Worm (Caenorhabditis elegans) whole organism, L1 larva: ENCODE data around the gene gst-24.

Experiments used
- C16A3.4 ChIP-seq: fragments of 150-350 bp; optimal IDR thresholded peaks from 2 replicates; lab custom pipeline; 2014; ENCODE audit warnings: missing biosample characterization, missing genetic modification characterization
- C34B4.2 ChIP-seq: sonication (generic microtip); optimal IDR thresholded peaks from 2 replicates; lab custom pipeline; 2017; ENCODE audit warnings: mild to moderate bottlenecking, missing genetic modification characterization, missing compliant biosample characterization
- F16B12.6 ChIP-seq: fragments of 150-350 bp; optimal IDR thresholded peaks from 2 replicates; lab custom pipeline; 2014; ENCODE audit warnings: missing biosample characterization, missing genetic modification characterization
- Y116A8C.19 ChIP-seq: sonication (generic microtip); optimal IDR thresholded peaks from 2 replicates; lab custom pipeline; 2016; ENCODE audit warnings: missing compliant biosample characterization, missing genetic modification characterization, borderline replicate concordance
- aha-1 ChIP-seq: fragments of 150-350 bp; optimal IDR thresholded peaks from 2 replicates; lab custom pipeline; 2014; ENCODE audit warnings: missing biosample characterization, missing genetic modification characterization
- aly-2 ChIP-seq: fragments of 150-350 bp; optimal IDR thresholded peaks from 2 replicates; lab custom pipeline; 2014; ENCODE audit warnings: missing biosample characterization, missing genetic modification characterization
- ama-1 ChIP-seq: fragments of 150-350 bp; optimal IDR thresholded peaks from 2 replicates; lab custom pipeline; 2014
- blmp-1 ChIP-seq: fragments of 150-350 bp; optimal IDR thresholded peaks from 2 replicates; lab custom pipeline; 2014; ENCODE audit warnings: missing biosample characterization, missing genetic modification characterization
- ceh-8 ChIP-seq: fragments of 200-800 bp; sonication (Bioruptor generic); optimal IDR thresholded peaks from 2 replicates; lab custom pipeline; 2018; ENCODE audit warnings: mild to moderate bottlenecking, missing genetic modification characterization, moderate library complexity, missing compliant biosample characterization
- ceh-90 ChIP-seq: sonication (generic microtip); optimal IDR thresholded peaks from 2 replicates; lab custom pipeline; 2016; ENCODE audit warnings: missing genetic modification characterization, missing compliant biosample characterization
- dsc-1 ChIP-seq: sonication (generic microtip); optimal IDR thresholded peaks from 2 replicates; lab custom pipeline; 2016; ENCODE audit warnings: mild to moderate bottlenecking, missing genetic modification characterization, missing compliant biosample characterization
- efl-3 ChIP-seq: fragments of 200-800 bp; sonication (Bioruptor generic); optimal IDR thresholded peaks from 2 replicates; lab custom pipeline; 2018; ENCODE audit warnings: mild to moderate bottlenecking, missing genetic modification characterization, missing compliant biosample characterization
- egl-13 ChIP-seq: sonication (generic microtip); optimal IDR thresholded peaks from 2 replicates; lab custom pipeline; 2016; ENCODE audit warnings: missing genotype, missing genetic modification reagents, missing genetic modification characterization, missing compliant biosample characterization
- elt-2 ChIP-seq: sonication (generic microtip); optimal IDR thresholded peaks from 2 replicates; lab custom pipeline; 2016; ENCODE audit warnings: missing genetic modification characterization, mild to moderate bottlenecking, inconsistent platforms, missing compliant biosample characterization, missing genetic modification reagents
- ets-5 ChIP-seq: fragments of 200-800 bp; sonication (Bioruptor generic); IDR thresholded peaks from 2 replicates; pipeline ENCODE4 v1.3.6; 2022; ENCODE audit warnings: missing genetic modification characterization, missing compliant biosample characterization
- fkh-10 ChIP-seq: sonication (generic microtip); optimal IDR thresholded peaks from 2 replicates; lab custom pipeline; 2017; ENCODE audit warnings: missing biosample characterization, missing genetic modification reagents, missing genetic modification characterization
- fkh-4 ChIP-seq: sonication (generic microtip); optimal IDR thresholded peaks from 2 replicates; lab custom pipeline; 2016; ENCODE audit warnings: missing compliant biosample characterization, missing genetic modification characterization, borderline replicate concordance
- fkh-8 ChIP-seq: sonication (generic microtip); optimal IDR thresholded peaks from 2 replicates; lab custom pipeline; 2016; ENCODE audit warnings: mild to moderate bottlenecking, missing genetic modification characterization, missing compliant biosample characterization
- fos-1 ChIP-seq: fragments of 150-350 bp; optimal IDR thresholded peaks from 2 replicates; lab custom pipeline; 2014; ENCODE audit warnings: missing biosample characterization, missing genetic modification characterization
- hlh-17 ChIP-seq: fragments of 200-800 bp; sonication (Bioruptor generic); optimal IDR thresholded peaks from 2 replicates; lab custom pipeline; 2018; ENCODE audit warnings: missing genetic modification characterization, mild to moderate bottlenecking, missing compliant biosample characterization, moderate library complexity, borderline replicate concordance
- jun-1 ChIP-seq: fragments of 150-350 bp; optimal IDR thresholded peaks from 2 replicates; lab custom pipeline; 2014; ENCODE audit warnings: missing biosample characterization, missing genetic modification reagents, missing genetic modification characterization
- lin-13 ChIP-seq: fragments of 150-350 bp; optimal IDR thresholded peaks from 2 replicates; lab custom pipeline; 2014; ENCODE audit warnings: missing biosample characterization, missing genetic modification reagents, missing genetic modification characterization
- lin-15B ChIP-seq: fragments of 150-350 bp; sonication (generic microtip); optimal IDR thresholded peaks from 3 replicates; lab custom pipeline; 2014; ENCODE audit warnings: missing biosample characterization, missing genetic modification characterization
- lin-39 ChIP-seq: fragments of 150-350 bp; optimal IDR thresholded peaks from 2 replicates; lab custom pipeline; 2014; ENCODE audit warnings: missing biosample characterization, missing genetic modification reagents, missing genetic modification characterization
- lir-3 ChIP-seq: sonication (generic microtip); optimal IDR thresholded peaks from 2 replicates; lab custom pipeline; 2016; ENCODE audit warnings: mild to moderate bottlenecking, missing genetic modification characterization, moderate library complexity, missing compliant biosample characterization; ENCODE audit not compliant: poor library complexity
- lsy-2 ChIP-seq, 2 experiments: fragments of 150-350 bp; optimal IDR thresholded peaks; 2 replicates each; lab custom pipeline; 2014; ENCODE audit warnings: missing biosample characterization in 2 of 2, missing genetic modification characterization in 2 of 2
- mab-9 ChIP-seq: fragments of 200-800 bp; sonication (Bioruptor generic); IDR thresholded peaks from 2 replicates; pipeline ENCODE4 v1.3.6; 2022; ENCODE audit warnings: missing genetic modification reagents, missing genetic modification characterization, missing compliant biosample characterization
- mdl-1 ChIP-seq, 2 experiments: fragments of 150-350 bp; optimal IDR thresholded peaks; 2 replicates each; lab custom pipeline; 2014 to 2017; ENCODE audit warnings: missing biosample characterization in 2 of 2, missing genetic modification characterization in 2 of 2, inconsistent platforms in 1 of 2
- mep-1 ChIP-seq: fragments of 150-350 bp; optimal IDR thresholded peaks from 2 replicates; lab custom pipeline; 2014; ENCODE audit warnings: missing biosample characterization, missing genetic modification characterization
- nhr-11 ChIP-seq: fragments of 150-350 bp; optimal IDR thresholded peaks from 2 replicates; lab custom pipeline; 2014; ENCODE audit warnings: missing biosample characterization, missing genetic modification characterization
- nhr-12 ChIP-seq: sonication (generic microtip); optimal IDR thresholded peaks from 2 replicates; lab custom pipeline; 2017; ENCODE audit warnings: missing biosample characterization, missing genetic modification characterization
- nhr-28 ChIP-seq: fragments of 150-350 bp; optimal IDR thresholded peaks from 2 replicates; lab custom pipeline; 2014; ENCODE audit warnings: missing biosample characterization, missing genetic modification characterization
- nhr-71 ChIP-seq: sonication (generic microtip); optimal IDR thresholded peaks from 2 replicates; lab custom pipeline; 2016; ENCODE audit warnings: mild to moderate bottlenecking, missing genetic modification characterization, moderate library complexity, missing compliant biosample characterization
- nhr-77 ChIP-seq: fragments of 150-350 bp; optimal IDR thresholded peaks from 2 replicates; lab custom pipeline; 2014; ENCODE audit warnings: missing biosample characterization, missing genetic modification characterization
- nhr-84 ChIP-seq: sonication (generic microtip); optimal IDR thresholded peaks from 2 replicates; lab custom pipeline; 2017; ENCODE audit warnings: missing biosample characterization, missing genetic modification characterization
- nhr-90 ChIP-seq: sonication (generic microtip); optimal IDR thresholded peaks from 2 replicates; lab custom pipeline; 2016; ENCODE audit warnings: mild to moderate bottlenecking, missing genetic modification characterization, missing compliant biosample characterization; ENCODE audit not compliant: poor library complexity
- pag-3 ChIP-seq: sonication (generic microtip); optimal IDR thresholded peaks from 2 replicates; lab custom pipeline; 2017; ENCODE audit warnings: missing genetic modification characterization, mild to moderate bottlenecking, missing compliant biosample characterization, antibody characterized with exemption, borderline replicate concordance; ENCODE audit not compliant: insufficient read depth
- pax-3 ChIP-seq: fragments of 200-800 bp; sonication (Bioruptor generic); optimal IDR thresholded peaks from 2 replicates; lab custom pipeline; 2018; ENCODE audit warnings: mild to moderate bottlenecking, missing genetic modification characterization, moderate library complexity, missing compliant biosample characterization
- rnt-1 ChIP-seq: sonication (generic microtip); optimal IDR thresholded peaks from 2 replicates; lab custom pipeline; 2016; ENCODE audit warnings: mild to moderate bottlenecking, missing genetic modification characterization, moderate library complexity, missing compliant biosample characterization
- skn-1 ChIP-seq: fragments of 150-350 bp; optimal IDR thresholded peaks from 2 replicates; lab custom pipeline; 2014; ENCODE audit warnings: missing biosample characterization, missing genetic modification characterization
- snpc-4 ChIP-seq: fragments of 150-350 bp; optimal IDR thresholded peaks from 2 replicates; lab custom pipeline; 2014; ENCODE audit warnings: missing biosample characterization, missing genetic modification characterization
- snu-23 ChIP-seq: sonication (generic microtip); optimal IDR thresholded peaks from 2 replicates; lab custom pipeline; 2016; ENCODE audit warnings: missing genetic modification characterization, missing compliant biosample characterization
- swsn-7 ChIP-seq: sonication (generic microtip); optimal IDR thresholded peaks from 2 replicates; lab custom pipeline; 2016; ENCODE audit warnings: missing genetic modification characterization, missing compliant biosample characterization
- tlp-1 ChIP-seq: fragments of 150-350 bp; optimal IDR thresholded peaks from 2 replicates; lab custom pipeline; 2014; ENCODE audit warnings: missing biosample characterization, missing genetic modification characterization
- unc-98 ChIP-seq: fragments of 200-800 bp; sonication (Bioruptor generic); IDR thresholded peaks from 2 replicates; pipeline ENCODE4 v1.3.6; 2022; ENCODE audit warnings: missing genetic modification characterization, missing compliant biosample characterization
- xbp-1 ChIP-seq: sonication (generic microtip); optimal IDR thresholded peaks from 2 replicates; lab custom pipeline; 2016; ENCODE audit warnings: missing genetic modification characterization, missing compliant biosample characterization
- ztf-11 ChIP-seq, 2 experiments: sonication (generic microtip); optimal IDR thresholded peaks; 2 replicates each; lab custom pipeline; 2016 to 2017; ENCODE audit warnings: missing genetic modification characterization in 2 of 2, missing biosample characterization in 1 of 2, missing compliant biosample characterization in 1 of 2

Gene gst-24

DNA sequence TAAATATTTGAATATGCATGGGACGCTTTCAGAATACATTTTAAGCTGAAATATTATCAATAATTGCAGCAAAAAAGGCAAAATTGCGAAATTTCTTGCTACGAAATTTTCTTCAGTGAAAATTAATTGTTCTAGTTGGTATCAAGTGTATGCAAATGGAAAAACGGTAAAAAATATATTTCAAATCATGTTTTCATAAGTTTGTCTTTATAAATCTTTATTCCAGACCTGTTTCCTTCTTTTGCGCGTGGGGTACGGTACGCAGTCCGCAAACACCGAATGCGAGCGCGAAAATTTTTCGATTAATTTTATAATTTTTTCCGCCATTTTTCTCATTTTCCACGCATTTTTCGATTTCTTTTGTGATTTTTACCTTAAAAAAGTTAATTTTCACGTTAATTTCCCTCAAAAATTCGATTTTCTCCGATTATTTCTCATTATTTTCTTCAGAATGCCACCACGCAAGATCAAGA, 14.6 kb downstream of the gst-24 start, which contains the start of the genes fbxc-23 and csc-1 (continued):
- TF ChIP-seq fkh-10 (GFP tag; lab: Kevin White, UChicago), result no peak
- TF ChIP-seq dsc-1 (tag; lab: Kevin White, UChicago), result peak; percentile 33
- TF ChIP-seq elt-2 (tag; lab: Kevin White, UChicago), result no peak
- TF ChIP-seq mab-9 (GFP tag; lab: Robert Waterston, UW), result no peak
- TF ChIP-seq C16A3.4 (tag; lab: Kevin White, UChicago), result peak; percentile 59
- no peak for TF ChIP-seq lin-39 (tag; lab: Kevin White, UChicago)
- no peak for TF ChIP-seq aha-1 (tag; lab: Kevin White, UChicago)
- peak; percentile 76 for TF ChIP-seq blmp-1
- TF ChIP-seq pax-3 (tag; lab: Kevin White, UChicago), result no peak
- peak in 1 of 2 experiments; percentile 41 for TF ChIP-seq mdl-1 (tag; optimal IDR thresholded peaks at IDR 0.05; lab: Kevin White, UChicago)
- peak; percentile 61 for TF ChIP-seq nhr-71
- TF ChIP-seq ceh-8 (GFP tag; lab: Kevin White, UChicago), result no peak
- TF ChIP-seq lsy-2 (tag; optimal IDR thresholded peaks at IDR 0.05; lab: Kevin White, UChicago), result peak; percentile 97 to 99
- no peak for TF ChIP-seq jun-1 (tag; lab: Kevin White, UChicago)
- no peak for TF ChIP-seq ztf-11 (tag; optimal IDR thresholded peaks at IDR 0.05; lab: Kevin White, UChicago)
- no peak for TF ChIP-seq nhr-11 (tag; lab: Kevin White, UChicago)
- peak; percentile 21 for TF ChIP-seq nhr-77 (tag; lab: Kevin White, UChicago)
- TF ChIP-seq swsn-7 (tag; lab: Kevin White, UChicago), result peak; percentile 48
- TF ChIP-seq snpc-4, result peak; percentile 60
- TF ChIP-seq nhr-84 (tag; lab: Kevin White, UChicago), result no peak
- peak; percentile 36 for TF ChIP-seq rnt-1 (tag; lab: Kevin White, UChicago)
- TF ChIP-seq efl-3 (GFP tag; lab: Kevin White, UChicago), result no peak
- TF ChIP-seq tlp-1 (tag; lab: Kevin White, UChicago), result no peak
- no peak for TF ChIP-seq C34B4.2 (tag; lab: Kevin White, UChicago)
- no peak for TF ChIP-seq ama-1
- no peak for TF ChIP-seq hlh-17 (GFP tag; lab: Kevin White, UChicago)
- TF ChIP-seq unc-98, result no peak
- TF ChIP-seq fkh-4, result peak; percentile 20
- TF ChIP-seq ceh-90 (tag; lab: Kevin White, UChicago), result no peak
- no peak for TF ChIP-seq Y116A8C.19 (tag; lab: Kevin White, UChicago)
- no peak for TF ChIP-seq lir-3
- TF ChIP-seq snu-23, result peak; percentile 73
- no peak for TF ChIP-seq fos-1 (tag; lab: Kevin White, UChicago)
- TF ChIP-seq mep-1 (tag; lab: Kevin White, UChicago), result peak; percentile 75
- TF ChIP-seq nhr-90 (tag; lab: Kevin White, UChicago), result no peak
- TF ChIP-seq skn-1 (tag; lab: Kevin White, UChicago), result no peak
- peak; percentile 92 for TF ChIP-seq F16B12.6
- no peak for TF ChIP-seq ets-5
- TF ChIP-seq lin-15B, result no peak
- no peak for TF ChIP-seq nhr-28 (tag; lab: Kevin White, UChicago)
- peak; percentile 39 for TF ChIP-seq xbp-1 (tag; lab: Kevin White, UChicago)
- TF ChIP-seq pag-3 (tag; lab: Kevin White, UChicago), result no peak
- no peak for TF ChIP-seq aly-2 (tag; lab: Kevin White, UChicago)
- peak; percentile 25 for TF ChIP-seq fkh-8
- no peak for TF ChIP-seq nhr-12 (tag; lab: Kevin White, UChicago)
- no peak for TF ChIP-seq lin-13
- no peak for TF ChIP-seq egl-13
